Worm (Caenorhabditis elegans) whole organism, L4 larva: Measurements from ENCODE around the gene ZK662.6.

ENCODE experiments used
- F10B5.3 ChIP-seq: sonication (generic microtip); optimal IDR thresholded peaks from 2 replicates; lab custom pipeline; 2016; ENCODE audit warnings: mild to moderate bottlenecking, missing genetic modification characterization, missing compliant biosample characterization
- F37D6.2 ChIP-seq: sonication (generic microtip); optimal IDR thresholded peaks from 2 replicates; lab custom pipeline; 2016; ENCODE audit warnings: mild to moderate bottlenecking, missing genetic modification characterization, missing compliant biosample characterization
- F44E2.7 ChIP-seq: fragments of 200-800 bp; sonication (Bioruptor generic); IDR thresholded peaks from 2 replicates; pipeline ENCODE4 v2.1.2; 2022; ENCODE audit warnings: missing genetic modification characterization, missing compliant biosample characterization
- R02D3.7 ChIP-seq: fragments of 150-350 bp; sonication (generic microtip); optimal IDR thresholded peaks from 3 replicates; lab custom pipeline; 2014; ENCODE audit warnings: missing biosample characterization, missing genetic modification characterization
- T26A8.4 ChIP-seq: fragments of 200-800 bp; sonication (Bioruptor generic); IDR thresholded peaks from 2 replicates; pipeline ENCODE4 v1.3.6; 2022; ENCODE audit warnings: missing genetic modification characterization, missing compliant biosample characterization
- Y105C5A.15 ChIP-seq: fragments of 200-800 bp; sonication (Bioruptor generic); IDR thresholded peaks from 2 replicates; pipeline ENCODE4 v1.3.6; 2022; ENCODE audit warnings: missing genetic modification characterization, missing compliant biosample characterization
- ZK337.2 ChIP-seq: fragments of 200-800 bp; sonication (Bioruptor generic); IDR thresholded peaks from 2 replicates; pipeline ENCODE4 v1.3.6; 2022; ENCODE audit warnings: missing genetic modification reagents, missing genetic modification characterization, missing compliant biosample characterization
- ZK546.5 ChIP-seq, 2 experiments: sonication (generic microtip); optimal IDR thresholded peaks; 2 replicates each; lab custom pipeline; 2017; ENCODE audit warnings: missing biosample characterization in 2 of 2, missing genetic modification characterization in 2 of 2
- aha-1 ChIP-seq: fragments of 150-350 bp; peaks from one replicate; lab custom pipeline; 2014; ENCODE audit warnings: missing biosample characterization, missing genetic modification characterization
- aly-2 ChIP-seq: sonication (generic microtip); optimal IDR thresholded peaks from 2 replicates; lab custom pipeline; 2018; ENCODE audit warnings: missing biosample characterization, missing genetic modification characterization
- ama-1 ChIP-seq: fragments of 150-350 bp; optimal IDR thresholded peaks from 2 replicates; lab custom pipeline; 2014; ENCODE audit warnings: inconsistent platforms, mixed read lengths
- arid-1 ChIP-seq: fragments of 200-800 bp; sonication (Bioruptor generic); conservative IDR thresholded peaks from 2 replicates; pipeline ENCODE4 v1.3.6; 2022; ENCODE audit warnings: missing genetic modification reagents, missing genetic modification characterization, missing compliant biosample characterization
- ceh-20 ChIP-seq: fragments of 200-800 bp; sonication (Bioruptor generic); IDR thresholded peaks from 2 replicates; pipeline ENCODE4 v1.3.6; 2022; ENCODE audit warnings: missing genetic modification reagents, missing genetic modification characterization, missing compliant biosample characterization
- ceh-28 ChIP-seq: fragments of 150-350 bp; optimal IDR thresholded peaks from 2 replicates; lab custom pipeline; 2014; ENCODE audit warnings: missing biosample characterization, missing genetic modification reagents, missing genetic modification characterization
- ces-1 ChIP-seq: fragments of 150-350 bp; sonication (generic microtip); optimal IDR thresholded peaks from 4 replicates; lab custom pipeline; 2014; ENCODE audit warnings: missing biosample characterization, missing genetic modification reagents, missing genetic modification characterization
- cey-2 ChIP-seq: sonication (generic microtip); optimal IDR thresholded peaks from 3 replicates; lab custom pipeline; 2017; ENCODE audit warnings: missing genetic modification characterization, mild to moderate bottlenecking, missing compliant biosample characterization, antibody characterized with exemption, borderline replicate concordance; ENCODE audit not compliant: insufficient read depth
- ctbp-1 ChIP-seq: fragments of 200-800 bp; sonication (Bioruptor generic); IDR thresholded peaks from 2 replicates; pipeline ENCODE4 v1.3.6; 2022; ENCODE audit warnings: missing genetic modification reagents, missing genetic modification characterization, missing compliant biosample characterization
- daf-12 ChIP-seq: fragments of 150-350 bp; optimal IDR thresholded peaks from 2 replicates; lab custom pipeline; 2014; ENCODE audit warnings: missing biosample characterization, missing genetic modification reagents, missing genetic modification characterization
- daf-8 ChIP-seq: fragments of 200-800 bp; sonication (Bioruptor generic); IDR thresholded peaks from 2 replicates; pipeline ENCODE4 v1.3.6; 2022; ENCODE audit warnings: missing genetic modification characterization, missing compliant biosample characterization
- dmd-8 ChIP-seq: fragments of 200-800 bp; sonication (Bioruptor generic); IDR thresholded peaks from 2 replicates; pipeline ENCODE4 v1.3.6; 2022; ENCODE audit warnings: missing genetic modification characterization, missing compliant biosample characterization
- dmd-9 ChIP-seq: fragments of 200-800 bp; sonication (Bioruptor generic); IDR thresholded peaks from 2 replicates; pipeline ENCODE4 v1.3.6; 2022; ENCODE audit warnings: missing genetic modification reagents, missing genetic modification characterization, missing compliant biosample characterization
- dpl-1 ChIP-seq: fragments of 150-350 bp; optimal IDR thresholded peaks from 2 replicates; lab custom pipeline; 2014; ENCODE audit warnings: missing biosample characterization, missing genetic modification reagents, missing genetic modification characterization
- duxl-1 ChIP-seq: sonication (generic microtip); optimal IDR thresholded peaks from 2 replicates; lab custom pipeline; 2016; ENCODE audit warnings: mild to moderate bottlenecking, missing genetic modification characterization, moderate library complexity, missing compliant biosample characterization; ENCODE audit not compliant: poor library complexity
- dve-1 ChIP-seq: sonication (generic microtip); optimal IDR thresholded peaks from 2 replicates; lab custom pipeline; 2017; ENCODE audit warnings: antibody characterized with exemption, mild to moderate bottlenecking, missing genetic modification characterization, missing compliant biosample characterization; ENCODE audit not compliant: insufficient read depth
- egl-27 ChIP-seq: sonication (generic microtip); optimal IDR thresholded peaks from 3 replicates; lab custom pipeline; 2017; ENCODE audit warnings: missing biosample characterization, missing genetic modification reagents, missing genetic modification characterization
- hif-1 ChIP-seq, 2 experiments: sonication (generic microtip); optimal IDR thresholded peaks; 2 replicates each; lab custom pipeline; 2016 to 2017; ENCODE audit warnings: missing compliant biosample characterization in 2 of 2, missing genetic modification characterization in 2 of 2, missing genetic modification reagents in 2 of 2, missing genotype in 2 of 2, mild to moderate bottlenecking in 1 of 2
- hlh-11 ChIP-seq: fragments of 200-800 bp; sonication (Bioruptor generic); optimal IDR thresholded peaks from 2 replicates; lab custom pipeline; 2018; ENCODE audit warnings: mild to moderate bottlenecking, missing genetic modification characterization, missing compliant biosample characterization
- jun-1 ChIP-seq: fragments of 150-350 bp; optimal IDR thresholded peaks from 2 replicates; lab custom pipeline; 2014; ENCODE audit warnings: missing biosample characterization, missing genetic modification reagents, missing genetic modification characterization
- lin-13 ChIP-seq: fragments of 150-350 bp; optimal IDR thresholded peaks from 2 replicates; lab custom pipeline; 2014; ENCODE audit warnings: missing biosample characterization, missing genetic modification reagents, missing genetic modification characterization
- lin-15B ChIP-seq: fragments of 150-350 bp; sonication (generic microtip); optimal IDR thresholded peaks from 3 replicates; lab custom pipeline; 2014; ENCODE audit warnings: missing biosample characterization, missing genetic modification characterization
- lin-38 ChIP-seq: fragments of 200-800 bp; sonication (Bioruptor generic); IDR thresholded peaks from 2 replicates; pipeline ENCODE4 v1.3.6; 2022; ENCODE audit warnings: missing genetic modification reagents, missing genetic modification characterization, missing compliant biosample characterization
- lir-3 ChIP-seq: sonication (generic microtip); optimal IDR thresholded peaks from 2 replicates; lab custom pipeline; 2016; ENCODE audit warnings: mild to moderate bottlenecking, missing genetic modification characterization, missing compliant biosample characterization
- lsy-2 ChIP-seq, 2 experiments: fragments of 150-350 bp in 1 of 2; sonication (generic microtip) in 1 of 2; optimal IDR thresholded peaks; 2 replicates each; lab custom pipeline; 2014 to 2017; ENCODE audit warnings: missing biosample characterization in 2 of 2, missing genetic modification characterization in 2 of 2
- nhr-10 ChIP-seq: fragments of 150-350 bp; optimal IDR thresholded peaks from 2 replicates; lab custom pipeline; 2014; ENCODE audit warnings: missing biosample characterization, missing genetic modification characterization
- nhr-102 ChIP-seq: sonication (generic microtip); optimal IDR thresholded peaks from 2 replicates; lab custom pipeline; 2016; ENCODE audit warnings: mild to moderate bottlenecking, missing genetic modification characterization, moderate library complexity, missing compliant biosample characterization
- nhr-11 ChIP-seq: fragments of 150-350 bp; optimal IDR thresholded peaks from 2 replicates; lab custom pipeline; 2014; ENCODE audit warnings: missing biosample characterization, missing genetic modification characterization
- nhr-25 ChIP-seq: sonication (generic microtip); optimal IDR thresholded peaks from 2 replicates; lab custom pipeline; 2017; ENCODE audit warnings: missing genetic modification characterization, mild to moderate bottlenecking, missing compliant biosample characterization, antibody characterized with exemption, moderate library complexity, borderline replicate concordance; ENCODE audit not compliant: insufficient read depth
- nhr-48 ChIP-seq: sonication (generic microtip); optimal IDR thresholded peaks from 2 replicates; lab custom pipeline; 2016; ENCODE audit warnings: mild to moderate bottlenecking, missing genetic modification characterization, missing compliant biosample characterization
- nhr-6 ChIP-seq: fragments of 150-350 bp; optimal IDR thresholded peaks from 2 replicates; lab custom pipeline; 2014; ENCODE audit warnings: missing biosample characterization, missing genetic modification characterization
- nhr-76 ChIP-seq: fragments of 150-350 bp; optimal IDR thresholded peaks from 2 replicates; lab custom pipeline; 2014; ENCODE audit warnings: missing biosample characterization, missing genetic modification characterization
- pha-4 ChIP-seq, 2 experiments: fragments of 150-350 bp in 1 of 2; fragments of 200-800 bp in 1 of 2; sonication (Bioruptor generic) in 1 of 2; IDR thresholded peaks in 1 of 2; optimal IDR thresholded peaks in 1 of 2; 2 replicates each; pipeline versions ENCODE4 v1.3.6 to Lab custom; 2014 to 2022; ENCODE audit warnings: missing genetic modification characterization in 2 of 2, missing genetic modification reagents in 2 of 2, missing biosample characterization in 1 of 2, missing compliant biosample characterization in 1 of 2
- php-3 ChIP-seq: fragments of 200-800 bp; sonication (Bioruptor generic); IDR thresholded peaks from 2 replicates; pipeline ENCODE4 v1.3.6; 2022; ENCODE audit warnings: missing genetic modification reagents, missing genetic modification characterization, missing compliant biosample characterization
- sdz-12 ChIP-seq: fragments of 200-800 bp; sonication (Bioruptor generic); optimal IDR thresholded peaks from 2 replicates; lab custom pipeline; 2018; ENCODE audit warnings: mild to moderate bottlenecking, missing genetic modification characterization, missing compliant biosample characterization
- spr-3 ChIP-seq: fragments of 200-800 bp; sonication (Bioruptor generic); optimal IDR thresholded peaks from 2 replicates; lab custom pipeline; 2018; ENCODE audit warnings: mild to moderate bottlenecking, missing genetic modification characterization, missing compliant biosample characterization
- tag-97 ChIP-seq: fragments of 200-800 bp; sonication (Bioruptor generic); IDR thresholded peaks from 2 replicates; pipeline ENCODE4 v1.3.6; 2022; ENCODE audit warnings: missing genetic modification characterization, missing compliant biosample characterization
- tra-1 ChIP-seq: fragments of 200-800 bp; sonication (Bioruptor generic); IDR thresholded peaks from 2 replicates; pipeline ENCODE4 v1.3.6; 2022; ENCODE audit warnings: missing genetic modification reagents, missing genetic modification characterization, missing compliant biosample characterization
- unc-130 ChIP-seq: sonication (generic microtip); optimal IDR thresholded peaks from 2 replicates; lab custom pipeline; 2016; ENCODE audit warnings: missing genetic modification reagents, missing genetic modification characterization, missing compliant biosample characterization
- zfp-2 ChIP-seq: sonication (generic microtip); optimal IDR thresholded peaks from 2 replicates; lab custom pipeline; 2016; ENCODE audit warnings: mild to moderate bottlenecking, missing genetic modification characterization, missing compliant biosample characterization
- zfp-3 ChIP-seq: fragments of 200-800 bp; sonication (Bioruptor generic); conservative IDR thresholded peaks from 2 replicates; pipeline ENCODE4 v1.3.6; 2022; ENCODE audit warnings: missing genetic modification reagents, missing genetic modification characterization, missing compliant biosample characterization
- zip-11 ChIP-seq: fragments of 200-800 bp; sonication (Bioruptor generic); IDR thresholded peaks from 2 replicates; pipeline ENCODE4 v1.3.6; 2022; ENCODE audit warnings: missing genetic modification characterization, missing compliant biosample characterization
- ztf-7 ChIP-seq: fragments of 150-350 bp; optimal IDR thresholded peaks from 2 replicates; lab custom pipeline; 2014; ENCODE audit warnings: missing biosample characterization, missing genetic modification characterization

Gene ZK662.6

DNA sequence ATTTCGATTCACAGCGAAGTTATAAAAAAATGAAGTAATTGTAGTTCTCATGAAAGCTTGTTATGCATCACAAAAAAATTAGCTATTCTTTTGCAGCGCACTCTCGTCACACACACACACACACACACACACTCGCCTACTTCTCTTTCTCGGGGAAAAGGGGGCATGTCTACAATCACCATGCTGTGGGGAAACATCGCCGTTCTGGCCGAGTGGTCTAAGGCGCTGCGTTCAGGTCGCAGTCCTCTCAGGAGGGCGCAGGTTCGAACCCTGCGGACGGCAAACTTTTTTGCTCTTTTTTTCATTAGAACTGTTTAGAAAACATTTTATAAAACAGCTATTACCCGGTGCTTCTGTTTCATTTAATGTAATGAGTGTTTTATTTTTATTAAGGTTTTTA lies 23.4 kb downstream of the ZK662.6 start (continued):
- TF ChIP-seq nhr-25 (tag; lab: Kevin White, UChicago) (no peak), nhr-102 (peak; percentile 68), ctbp-1 (GFP tag; lab: Robert Waterston, UW) (peak; percentile 75), cey-2 (tag; lab: Kevin White, UChicago) (no peak), dpl-1 (GFP tag; lab: Kevin White, UChicago) (peak; percentile 1), lin-13 (GFP tag; lab: Kevin White, UChicago) (no peak), nhr-10 (tag; lab: Kevin White, UChicago) (no peak), F37D6.2 (peak; percentile 67), php-3 (GFP tag; lab: Robert Waterston, UW) (0 out of 2 replicates have a peak, but pooled peaks have one; percentile 40), Y105C5A.15 (GFP tag; lab: Robert Waterston, UW) (peak; percentile 86), sdz-12 (no peak), daf-8 (GFP tag; lab: Robert Waterston, UW) (peak; percentile 81; the same call in 1 of the 2 replicates), spr-3 (GFP tag; lab: Kevin White, UChicago) (no peak), nhr-76 (no peak), nhr-6 (tag; lab: Kevin White, UChicago) (peak; percentile 8), egl-27 (tag; lab: Kevin White, UChicago) (no peak), arid-1 (GFP tag; lab: Robert Waterston, UW) (peak; percentile 92), T26A8.4 (GFP tag; lab: Robert Waterston, UW) (peak; percentile 83), hlh-11 (tag; lab: Kevin White, UChicago) (peak; percentile 74), ztf-7 (tag; lab: Kevin White, UChicago) (peak; percentile 31), duxl-1 (peak; percentile 82), zfp-3 (GFP tag; lab: Robert Waterston, UW) (no peak), lsy-2 (tag; optimal IDR thresholded peaks at IDR 0.05; lab: Kevin White, UChicago) (no peak), F10B5.3 (peak; percentile 12), lin-15B (tag; lab: Kevin White, UChicago) (peak; percentile 82), unc-130 (GFP tag; lab: Kevin White, UChicago) (peak; percentile 21), lin-38 (peak; percentile 79), ceh-20 (GFP tag; lab: Robert Waterston, UW) (peak; percentile 84), ZK546.5 (tag; optimal IDR thresholded peaks at IDR 0.05; lab: Kevin White, UChicago) (no peak), hif-1 (tag; optimal IDR thresholded peaks at IDR 0.05; lab: Kevin White, UChicago) (peak in 1 of 2 experiments; percentile 65), nhr-48 (tag; lab: Kevin White, UChicago) (peak; percentile 41), aly-2 (tag; lab: Kevin White, UChicago) (no peak), zfp-2 (peak; percentile 17), ces-1 (GFP tag; lab: Kevin White, UChicago) (no peak), daf-12 (tag; lab: Kevin White, UChicago) (no peak), tag-97 (no peak), ZK337.2 (no peak), jun-1 (tag; lab: Kevin White, UChicago) (peak; percentile 43), dmd-8 (GFP tag; lab: Robert Waterston, UW) (peak; percentile 94), dmd-9 (GFP tag; lab: Robert Waterston, UW) (peak; percentile 88), dve-1 (peak; percentile 55), R02D3.7 (tag; lab: Kevin White, UChicago) (no peak), ama-1 (lab: Kevin White, UChicago) (no peak), F44E2.7 (GFP tag; lab: Robert Waterston, UW) (peak; percentile 62; the same call in 1 of the 2 replicates), aha-1 (no peak), tra-1 (GFP tag; lab: Robert Waterston, UW) (peak; percentile 75), nhr-11 (tag; lab: Kevin White, UChicago) (peak; percentile 30), zip-11 (GFP tag; lab: Robert Waterston, UW) (no peak), ceh-28 (tag; lab: Kevin White, UChicago) (no peak), lir-3 (peak; percentile 41), pha-4 (GFP tag; IDR thresholded peaks at IDR 0.05; lab: Robert Waterston, UW) (peak; percentile 94), pha-4 (tag; optimal IDR thresholded peaks at IDR 0.05; lab: Kevin White, UChicago) (no peak)
